Fruit fly (Drosophila melanogaster) whole organism, embryonic: ENCODE data around the gene CG14232.
A peak's percentile ranks its signal among the peaks of the same experiment; 100 is the strongest.

ENCODE experiments used
- Aef1 ChIP-seq: fragments of 200-800 bp; sonication (Bioruptor generic); IDR thresholded peaks from 3 replicates; pipeline ENCODE4 v1.3.6; 2022; ENCODE audit warnings: missing biosample characterization, missing genetic modification characterization
- Bteb2 ChIP-seq: fragments of 200-800 bp; sonication (Bioruptor generic); optimal IDR thresholded peaks from 2 replicates; lab custom pipeline; 2016; ENCODE audit warnings: missing biosample characterization, missing genetic modification characterization
- CG1024 ChIP-seq: fragments of 200-800 bp; sonication (Bioruptor generic); IDR thresholded peaks from 2 replicates; pipeline ENCODE4 v1.3.6; 2022; ENCODE audit warnings: missing biosample characterization, missing genetic modification characterization
- CG10267 ChIP-seq: fragments of 200-800 bp; sonication (Bioruptor generic); optimal IDR thresholded peaks from 2 replicates; lab custom pipeline; 2018; ENCODE audit warnings: missing biosample characterization, mild to moderate bottlenecking, missing genetic modification characterization, moderate library complexity
- CG10431 ChIP-seq: fragments of 200-800 bp; sonication (Bioruptor generic); optimal IDR thresholded peaks from 3 replicates; lab custom pipeline; 2018; ENCODE audit warnings: missing biosample characterization, mild to moderate bottlenecking, missing genetic modification characterization
- CG10543 ChIP-seq: fragments of 200-800 bp; sonication (Bioruptor generic); optimal IDR thresholded peaks from 3 replicates; lab custom pipeline; 2017; ENCODE audit warnings: missing biosample characterization, mild to moderate bottlenecking, missing genetic modification characterization, moderate library complexity
- CG10654 ChIP-seq: fragments of 200-800 bp; sonication (Bioruptor generic); optimal IDR thresholded peaks from 2 replicates; lab custom pipeline; 2016; ENCODE audit warnings: missing biosample characterization, missing genetic modification characterization
- CG10979 ChIP-seq: fragments of 200-800 bp; sonication (Bioruptor generic); optimal IDR thresholded peaks from 2 replicates; lab custom pipeline; 2018; ENCODE audit warnings: missing biosample characterization, mild to moderate bottlenecking, missing genetic modification characterization, moderate library complexity
- CG11247 ChIP-seq: fragments of 200-800 bp; sonication (Bioruptor generic); IDR thresholded peaks from 2 replicates; pipeline ENCODE4 v1.3.6; 2022; ENCODE audit warnings: missing biosample characterization, missing genetic modification characterization
- CG11560 ChIP-seq: fragments of 200-800 bp; sonication (Bioruptor generic); IDR thresholded peaks from 3 replicates; pipeline ENCODE4 v1.3.6; 2022; ENCODE audit warnings: missing biosample characterization, missing genetic modification characterization
- CG12104 ChIP-seq: fragments of 200-800 bp; sonication (Bioruptor generic); optimal IDR thresholded peaks from 3 replicates; lab custom pipeline; 2016; ENCODE audit warnings: missing biosample characterization, missing genetic modification characterization
- CG12236 ChIP-seq: fragments of 200-800 bp; sonication (Bioruptor generic); optimal IDR thresholded peaks from 2 replicates; lab custom pipeline; 2016; ENCODE audit warnings: missing biosample characterization, missing genetic modification characterization
- CG12659 ChIP-seq: fragments of 200-800 bp; sonication (Bioruptor generic); optimal IDR thresholded peaks from 3 replicates; lab custom pipeline; 2017; ENCODE audit warnings: mild to moderate bottlenecking, missing biosample characterization, missing genetic modification reagents, missing genetic modification characterization
- CG14710 ChIP-seq: fragments of 200-800 bp; sonication (Bioruptor generic); optimal IDR thresholded peaks from 3 replicates; lab custom pipeline; 2019; ENCODE audit warnings: missing biosample characterization, mild to moderate bottlenecking, missing genetic modification characterization, moderate library complexity
- CG18262 ChIP-seq: fragments of 200-800 bp; optimal IDR thresholded peaks from 3 replicates; lab custom pipeline; 2019; ENCODE audit warnings: missing biosample characterization, mild to moderate bottlenecking, missing genetic modification characterization, moderate library complexity
- CG2116 ChIP-seq: fragments of 200-800 bp; sonication (Bioruptor generic); optimal IDR thresholded peaks from 3 replicates; lab custom pipeline; 2018; ENCODE audit warnings: missing biosample characterization, mild to moderate bottlenecking, missing genetic modification characterization
- CG31441 ChIP-seq: fragments of 200-800 bp; sonication (Bioruptor generic); IDR thresholded peaks from 2 replicates; pipeline ENCODE4 v1.3.6; 2022; ENCODE audit warnings: missing biosample characterization, missing genetic modification characterization
- CG32772 ChIP-seq: fragments of 200-800 bp; sonication (Bioruptor generic); IDR thresholded peaks from 2 replicates; pipeline ENCODE4 v1.3.6; 2022; ENCODE audit warnings: missing biosample characterization, missing genetic modification characterization
- CG3281 ChIP-seq: fragments of 200-800 bp; sonication (Bioruptor generic); optimal IDR thresholded peaks from 3 replicates; lab custom pipeline; 2017; ENCODE audit warnings: missing biosample characterization, mild to moderate bottlenecking, missing genetic modification characterization
- CG33213 ChIP-seq: fragments of 200-800 bp; sonication (Bioruptor generic); optimal IDR thresholded peaks from 3 replicates; lab custom pipeline; 2016; ENCODE audit warnings: missing biosample characterization, missing genetic modification characterization
- CG34224 ChIP-seq: fragments of 200-800 bp; sonication (Bioruptor generic); IDR thresholded peaks from 3 replicates; pipeline ENCODE4 v1.3.6; 2022; ENCODE audit warnings: missing biosample characterization, missing genetic modification characterization; ENCODE audit not compliant: partially characterized antibody
- CG4328 ChIP-seq: fragments of 200-800 bp; sonication (Bioruptor generic); optimal IDR thresholded peaks from 3 replicates; lab custom pipeline; 2017; ENCODE audit warnings: missing biosample characterization, missing genetic modification reagents, missing genetic modification characterization
- CG6272 ChIP-seq: fragments of 200-800 bp; sonication (Bioruptor generic); IDR thresholded peaks from 2 replicates; pipeline ENCODE4 v1.3.6; 2022; ENCODE audit warnings: missing biosample characterization, missing genetic modification characterization
- CG6683 ChIP-seq: fragments of 200-800 bp; sonication (Bioruptor generic); optimal IDR thresholded peaks from 2 replicates; lab custom pipeline; 2017; ENCODE audit warnings: missing biosample characterization, mild to moderate bottlenecking, missing genetic modification characterization, missing genetic modification reagents
- CG6689 ChIP-seq: fragments of 200-800 bp; sonication (Bioruptor generic); IDR thresholded peaks from 2 replicates; pipeline ENCODE4 v1.3.6; 2022; ENCODE audit warnings: missing biosample characterization, missing genetic modification characterization
- CG7839 ChIP-seq: fragments of 200-800 bp; sonication (Bioruptor generic); optimal IDR thresholded peaks from 3 replicates; lab custom pipeline; 2018; ENCODE audit warnings: missing biosample characterization, mild to moderate bottlenecking, missing genetic modification characterization, moderate library complexity
- CG9797 ChIP-seq: fragments of 200-800 bp; sonication (Bioruptor generic); optimal IDR thresholded peaks from 3 replicates; lab custom pipeline; 2018; ENCODE audit warnings: missing biosample characterization, mild to moderate bottlenecking, missing genetic modification characterization
- CG9876 ChIP-seq: fragments of 200-800 bp; sonication (Bioruptor generic); optimal IDR thresholded peaks from 2 replicates; lab custom pipeline; 2016; ENCODE audit warnings: missing biosample characterization, missing genetic modification characterization
- CrebB ChIP-seq: fragments of 200-800 bp; sonication (Bioruptor generic); optimal IDR thresholded peaks from 3 replicates; lab custom pipeline; 2018; ENCODE audit warnings: missing biosample characterization, mild to moderate bottlenecking, missing genetic modification characterization
- Hey ChIP-seq: fragments of 200-800 bp; sonication (Bioruptor generic); optimal IDR thresholded peaks from 3 replicates; lab custom pipeline; 2018; ENCODE audit warnings: missing biosample characterization, mild to moderate bottlenecking, missing genetic modification characterization
- MESR4 ChIP-seq: fragments of 200-800 bp; sonication (Bioruptor generic); optimal IDR thresholded peaks from 2 replicates; lab custom pipeline; 2018; ENCODE audit warnings: missing biosample characterization, mild to moderate bottlenecking, missing genetic modification characterization, moderate library complexity
- MTF-1 ChIP-seq: fragments of 200-800 bp; sonication (Bioruptor generic); optimal IDR thresholded peaks from 2 replicates; lab custom pipeline; 2018; ENCODE audit warnings: missing biosample characterization, mild to moderate bottlenecking, missing genetic modification characterization, borderline replicate concordance
- Mad ChIP-seq: fragments of 200-800 bp; sonication (Bioruptor generic); optimal IDR thresholded peaks from 2 replicates; lab custom pipeline; 2016; ENCODE audit warnings: missing biosample characterization, missing genetic modification characterization
- Med ChIP-seq: fragments of 200-800 bp; sonication (Bioruptor generic); peaks from one replicate; lab custom pipeline; 2016; ENCODE audit warnings: missing biosample characterization, missing genetic modification characterization, mild to moderate bottlenecking, inconsistent platforms, moderate library complexity
- Sox102F ChIP-seq: fragments of 200-800 bp; sonication (Bioruptor generic); optimal IDR thresholded peaks from 2 replicates; lab custom pipeline; 2018; ENCODE audit warnings: missing biosample characterization, mild to moderate bottlenecking, missing genetic modification characterization, moderate library complexity
- Spps ChIP-seq: fragments of 200-800 bp; sonication (Bioruptor generic); optimal IDR thresholded peaks from 2 replicates; lab custom pipeline; 2018; ENCODE audit warnings: missing biosample characterization, mild to moderate bottlenecking, missing genetic modification characterization
- Stat92E ChIP-seq, 3 experiments: fragments of >200 bp in 2 of 3; fragments of 200-800 bp in 1 of 3; sonication (Bioruptor generic) in 1 of 3; optimal IDR thresholded peaks; 2 replicates each; lab custom pipeline; 2017 to 2019; ENCODE audit warnings: missing biosample characterization in 3 of 3, missing genetic modification characterization in 3 of 3, mild to moderate bottlenecking in 1 of 3, moderate library complexity in 1 of 3
- al ChIP-seq: fragments of 200-800 bp; sonication (Bioruptor generic); IDR thresholded peaks from 2 replicates; pipeline ENCODE4 v1.3.6; 2022; ENCODE audit warnings: missing biosample characterization, missing genetic modification characterization
- amos ChIP-seq: fragments of 200-800 bp; sonication (Bioruptor generic); IDR thresholded peaks from 2 replicates; pipeline ENCODE4 v1.3.6; 2022; ENCODE audit warnings: missing biosample characterization, missing genetic modification characterization; ENCODE audit not compliant: partially characterized antibody
- eyg ChIP-seq: fragments of 200-800 bp; sonication (Bioruptor generic); optimal IDR thresholded peaks from 3 replicates; lab custom pipeline; 2016; ENCODE audit warnings: missing biosample characterization, missing genetic modification characterization
- fru ChIP-seq: fragments of >200 bp; optimal IDR thresholded peaks from 2 replicates; lab custom pipeline; 2017
- gce ChIP-seq: fragments of 200-800 bp; sonication (Bioruptor generic); IDR thresholded peaks from 3 replicates; pipeline ENCODE4 v1.3.6; 2022; ENCODE audit warnings: missing biosample characterization, missing genetic modification characterization
- gsb-n ChIP-seq: fragments of 200-800 bp; sonication (Bioruptor generic); optimal IDR thresholded peaks from 3 replicates; lab custom pipeline; 2018; ENCODE audit warnings: missing biosample characterization, mild to moderate bottlenecking, missing genetic modification characterization
- ken ChIP-seq: fragments of 200-800 bp; sonication (Bioruptor generic); IDR thresholded peaks from 3 replicates; pipeline ENCODE4 v1.3.6; 2022; ENCODE audit warnings: missing biosample characterization, missing genetic modification characterization
- luna ChIP-seq: fragments of 200-800 bp; sonication (Bioruptor generic); optimal IDR thresholded peaks from 2 replicates; lab custom pipeline; 2016; ENCODE audit warnings: missing biosample characterization, missing genetic modification characterization
- mirr ChIP-seq: fragments of 200-800 bp; sonication (Bioruptor generic); optimal IDR thresholded peaks from 3 replicates; lab custom pipeline; 2018; ENCODE audit warnings: missing biosample characterization, mild to moderate bottlenecking, missing genetic modification characterization
- ro ChIP-seq: fragments of 200-800 bp; sonication (Bioruptor generic); IDR thresholded peaks from 2 replicates; pipeline ENCODE4 v1.3.6; 2022; ENCODE audit warnings: missing biosample characterization, missing genetic modification characterization
- sens ChIP-seq: fragments of 200-800 bp; sonication (Bioruptor generic); peaks from one replicate; lab custom pipeline; 2016; ENCODE audit warnings: missing biosample characterization, missing genetic modification characterization
- sisA ChIP-seq: fragments of 200-800 bp; sonication (Bioruptor generic); IDR thresholded peaks from 2 replicates; pipeline ENCODE4 v1.3.6; 2022; ENCODE audit warnings: missing biosample characterization, missing genetic modification characterization
- stwl ChIP-seq: fragments of 200-800 bp; sonication (Bioruptor generic); optimal IDR thresholded peaks from 3 replicates; lab custom pipeline; 2018; ENCODE audit warnings: missing biosample characterization, mild to moderate bottlenecking, missing genetic modification characterization, moderate library complexity
- zf30C ChIP-seq: fragments of 200-800 bp; sonication (Bioruptor generic); optimal IDR thresholded peaks from 3 replicates; lab custom pipeline; 2018; ENCODE audit warnings: missing biosample characterization, mild to moderate bottlenecking, missing genetic modification characterization
- zfh1 ChIP-seq: fragments of 200-800 bp; sonication (Bioruptor generic); IDR thresholded peaks from 3 replicates; pipeline ENCODE4 v1.3.6; 2022; ENCODE audit warnings: missing biosample characterization, missing genetic modification characterization

CG14232 gene

DNA sequence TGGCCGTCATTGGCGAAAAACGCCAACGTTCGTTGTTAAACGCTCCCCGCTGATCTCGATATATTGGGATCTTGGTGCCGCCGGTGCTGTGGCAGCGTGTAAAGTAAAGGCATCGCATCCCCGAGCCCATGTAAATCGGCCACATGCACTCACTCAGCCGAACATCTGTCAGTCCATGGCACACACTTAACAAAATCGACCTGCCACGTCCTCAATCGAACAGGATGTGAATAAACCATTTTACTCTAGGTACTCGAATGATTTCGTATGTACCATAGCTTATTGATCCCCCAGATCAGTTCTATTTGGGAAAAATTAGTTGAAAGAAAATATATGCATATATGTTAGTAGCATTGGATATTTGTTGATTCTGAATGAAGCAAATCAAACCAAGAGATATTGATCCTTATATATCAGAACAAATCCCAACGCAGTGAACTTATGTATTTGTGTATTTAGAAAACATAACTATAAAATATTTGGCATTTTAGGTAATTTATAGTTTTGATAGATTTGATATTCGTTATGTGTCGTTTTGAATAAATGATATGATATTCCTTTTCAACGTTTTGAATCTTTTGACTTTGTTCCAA lies 12.4 kb upstream of the CG14232 start (continued):
- no peak for TF ChIP-seq CG4328 (GFP tag; lab: Kevin White, UChicago)
- no peak for TF ChIP-seq CG10431 (GFP tag; lab: Kevin White, UChicago)
- TF ChIP-seq CG10654 (GFP tag; lab: Kevin White, UChicago): no peak
- peak; percentile 81 for TF ChIP-seq sens (GFP tag; lab: Kevin White, UChicago)
- no peak for TF ChIP-seq eyg (GFP tag; lab: Kevin White, UChicago)
- no peak for TF ChIP-seq luna (GFP tag; lab: Kevin White, UChicago)
- no peak for TF ChIP-seq CG11247 (GFP tag; lab: Robert Waterston, UW)
- no peak for TF ChIP-seq CG2116 (GFP tag; lab: Kevin White, UChicago)
- no peak for TF ChIP-seq Hey (tag; lab: Kevin White, UChicago)
- no peak for TF ChIP-seq CG33213 (GFP tag; lab: Kevin White, UChicago)
- TF ChIP-seq CG12659 (GFP tag; lab: Kevin White, UChicago): no peak
- peak; percentile 42 for TF ChIP-seq CG18262 (tag; lab: Kevin White, UChicago)
- no peak for TF ChIP-seq CG9797 (GFP tag; lab: Kevin White, UChicago)
- peak; percentile 2 for TF ChIP-seq CG10267 (tag; lab: Kevin White, UChicago)
- no peak for TF ChIP-seq CG6272 (GFP tag; lab: Robert Waterston, UW)
- TF ChIP-seq Mad (GFP tag; lab: Kevin White, UChicago): no peak
- TF ChIP-seq CG1024 (GFP tag; lab: Robert Waterston, UW): no peak
- no peak for TF ChIP-seq CG34224
- TF ChIP-seq CG31441 (GFP tag; lab: Robert Waterston, UW): no peak
- TF ChIP-seq CG10979: peak; percentile 16
- TF ChIP-seq stwl: no peak
- TF ChIP-seq CG12236 (GFP tag; lab: Kevin White, UChicago): no peak
- no peak for TF ChIP-seq CG10543 (GFP tag; lab: Kevin White, UChicago)
- TF ChIP-seq ken (GFP tag; lab: Robert Waterston, UW): no peak
- TF ChIP-seq CG9876: no peak
- peak; percentile 31 for TF ChIP-seq Med (GFP tag; lab: Kevin White, UChicago)
- no peak for TF ChIP-seq zfh1
- no peak for TF ChIP-seq CG11560 (tag; lab: Robert Waterston, UW)
- no peak for TF ChIP-seq gsb-n (tag; lab: Kevin White, UChicago)
- TF ChIP-seq Bteb2 (GFP tag; lab: Kevin White, UChicago): no peak
- no peak for TF ChIP-seq gce
- TF ChIP-seq sisA (GFP tag; lab: Robert Waterston, UW): no peak
- no peak for TF ChIP-seq CG6683 (GFP tag; lab: Kevin White, UChicago)
- TF ChIP-seq Sox102F: no peak
- no peak for TF ChIP-seq CG3281 (GFP tag; lab: Kevin White, UChicago)
- TF ChIP-seq fru (lab: Kevin White, UChicago): no peak
- no peak for TF ChIP-seq CrebB (tag; lab: Kevin White, UChicago)
- no peak for TF ChIP-seq MTF-1 (GFP tag; lab: Kevin White, UChicago)
- TF ChIP-seq al (GFP tag; lab: Robert Waterston, UW): no peak
- no peak for TF ChIP-seq mirr (GFP tag; lab: Kevin White, UChicago)
- peak; percentile 4 for TF ChIP-seq CG14710
- no peak for TF ChIP-seq ro (GFP tag; lab: Robert Waterston, UW)
- TF ChIP-seq CG7839: no peak
- TF ChIP-seq CG6689 (GFP tag; lab: Robert Waterston, UW): no peak
- no peak for TF ChIP-seq CG12104
- no peak for TF ChIP-seq MESR4
- TF ChIP-seq Stat92E (GFP tag; optimal IDR thresholded peaks at IDR 0.05; lab: Kevin White, UChicago): no peak
- TF ChIP-seq CG32772: no peak
- TF ChIP-seq zf30C (GFP tag; lab: Kevin White, UChicago): peak; percentile 71
- TF ChIP-seq amos (GFP tag; lab: Robert Waterston, UW): no peak
- TF ChIP-seq Spps (tag; lab: Kevin White, UChicago): no peak
- no peak for TF ChIP-seq Aef1
